Fruit fly (Drosophila melanogaster): ENCODE measurements around the gene Cat.

- TF ChIP-seq pan (optimal IDR thresholded peaks at IDR 0.05): no peak
- TF ChIP-seq Jra (GFP tag; optimal IDR thresholded peaks at IDR 0.05): no peak
- TF ChIP-seq brk (GFP tag; optimal IDR thresholded peaks at IDR 0.05): no peak
- TF ChIP-seq usp (GFP tag; optimal IDR thresholded peaks at IDR 0.05): no peak
- no peak for TF ChIP-seq h (GFP tag; optimal IDR thresholded peaks at IDR 0.05)
Observed at dm6 chr3L:18823870-18824561, 1.6 kb downstream of the Cat start.

Measured in whole organism, wandering third instar larva.